Fruit fly (Drosophila melanogaster) whole organism, prepupa: ENCODE measurements around the gene Hmt-1.

Experiments
- CG10669 ChIP-seq: fragments of 200-800 bp; sonication (Bioruptor generic); optimal IDR thresholded peaks from 3 replicates; lab custom pipeline; 2018; ENCODE audit warnings: missing biosample characterization, mild to moderate bottlenecking, missing genetic modification characterization, moderate library complexity
- CG11294 ChIP-seq: fragments of 200-800 bp; sonication (Bioruptor generic); IDR thresholded peaks from 2 replicates; pipeline ENCODE4 v1.3.6; 2022; ENCODE audit warnings: missing biosample characterization, missing genetic modification characterization
- CG11762 ChIP-seq: fragments of 200-800 bp; sonication (Bioruptor generic); optimal IDR thresholded peaks from 3 replicates; lab custom pipeline; 2016; ENCODE audit warnings: missing biosample characterization, missing genetic modification characterization; ENCODE audit not compliant: insufficient read depth
- CG11902 ChIP-seq: fragments of 200-800 bp; sonication (Bioruptor generic); optimal IDR thresholded peaks from 3 replicates; lab custom pipeline; 2016; ENCODE audit warnings: missing biosample characterization, missing genetic modification characterization
- CG1621 ChIP-seq: fragments of 200-800 bp; sonication (Bioruptor generic); optimal IDR thresholded peaks from 3 replicates; lab custom pipeline; 2018; ENCODE audit warnings: missing biosample characterization, mild to moderate bottlenecking, missing genetic modification characterization
- CG16779 ChIP-seq: fragments of 200-800 bp; sonication (Bioruptor generic); optimal IDR thresholded peaks from 3 replicates; lab custom pipeline; 2017; ENCODE audit warnings: missing biosample characterization, mild to moderate bottlenecking, missing genetic modification characterization
- CG31627 ChIP-seq: fragments of 200-800 bp; sonication (Bioruptor generic); optimal IDR thresholded peaks from 3 replicates; lab custom pipeline; 2016; ENCODE audit warnings: missing biosample characterization, missing genetic modification characterization
- CG32006 ChIP-seq: fragments of 200-800 bp; sonication (Bioruptor generic); optimal IDR thresholded peaks from 3 replicates; lab custom pipeline; 2017; ENCODE audit warnings: missing biosample characterization, mild to moderate bottlenecking, missing genetic modification characterization
- CG34406 ChIP-seq: fragments of 200-800 bp; sonication (Bioruptor generic); optimal IDR thresholded peaks from 3 replicates; lab custom pipeline; 2016; ENCODE audit warnings: missing biosample characterization, missing genetic modification characterization
- CG3919 ChIP-seq: fragments of 200-800 bp; sonication (Bioruptor generic); optimal IDR thresholded peaks from 3 replicates; lab custom pipeline; 2016; ENCODE audit warnings: missing biosample characterization, missing genetic modification characterization
- CG4318 ChIP-seq: fragments of 200-800 bp; sonication (Bioruptor generic); optimal IDR thresholded peaks from 3 replicates; lab custom pipeline; 2017; ENCODE audit warnings: missing biosample characterization, mild to moderate bottlenecking, missing genetic modification characterization
- CG6163 ChIP-seq: fragments of 200-800 bp; sonication (Bioruptor generic); IDR thresholded peaks from 3 replicates; pipeline ENCODE4 v1.3.6; 2022; ENCODE audit warnings: missing biosample characterization, missing genetic modification characterization
- CG6276 ChIP-seq: fragments of 200-800 bp; sonication (Bioruptor generic); optimal IDR thresholded peaks from 2 replicates; lab custom pipeline; 2017; ENCODE audit warnings: missing biosample characterization, mild to moderate bottlenecking, missing genetic modification characterization
- CG6792 ChIP-seq: fragments of 200-800 bp; sonication (Bioruptor generic); optimal IDR thresholded peaks from 3 replicates; lab custom pipeline; 2016; ENCODE audit warnings: missing biosample characterization, missing genetic modification characterization
- CG6808 ChIP-seq: fragments of 200-800 bp; sonication (Bioruptor generic); optimal IDR thresholded peaks from 3 replicates; lab custom pipeline; 2017; ENCODE audit warnings: missing biosample characterization, missing genetic modification characterization, mild to moderate bottlenecking, moderate library complexity, missing genetic modification reagents
- CG6854 ChIP-seq: fragments of 200-800 bp; sonication (Bioruptor generic); optimal IDR thresholded peaks from 2 replicates; lab custom pipeline; 2017; ENCODE audit warnings: missing biosample characterization, mild to moderate bottlenecking, missing genetic modification characterization
- CG7368 ChIP-seq: fragments of 200-800 bp; sonication (Bioruptor generic); optimal IDR thresholded peaks from 3 replicates; lab custom pipeline; 2016; ENCODE audit warnings: missing biosample characterization, missing genetic modification characterization
- CG8319 ChIP-seq: fragments of 200-800 bp; sonication (Bioruptor generic); optimal IDR thresholded peaks from 3 replicates; lab custom pipeline; 2016; ENCODE audit warnings: missing biosample characterization, missing genetic modification characterization
- CG8632 ChIP-seq: fragments of 200-800 bp; sonication (Bioruptor generic); optimal IDR thresholded peaks from 3 replicates; lab custom pipeline; 2016; ENCODE audit warnings: missing biosample characterization, missing genetic modification characterization
- CG9139 ChIP-seq: fragments of 200-800 bp; sonication (Bioruptor generic); optimal IDR thresholded peaks from 3 replicates; lab custom pipeline; 2017; ENCODE audit warnings: missing biosample characterization, mild to moderate bottlenecking, missing genetic modification characterization
- Eip75B ChIP-seq: fragments of 200-800 bp; sonication (Bioruptor generic); optimal IDR thresholded peaks from 3 replicates; lab custom pipeline; 2016; ENCODE audit warnings: missing biosample characterization, missing genetic modification characterization
- Eip78C ChIP-seq: fragments of 200-800 bp; sonication (Bioruptor generic); peaks from one replicate; lab custom pipeline; 2016; ENCODE audit warnings: missing biosample characterization, missing genetic modification characterization
- Eip93F ChIP-seq: fragments of 200-800 bp; sonication (Bioruptor generic); optimal IDR thresholded peaks from 2 replicates; lab custom pipeline; 2016; ENCODE audit warnings: missing biosample characterization, mild to moderate bottlenecking, missing genetic modification characterization
- Ets21C ChIP-seq: fragments of 200-800 bp; sonication (Bioruptor generic); optimal IDR thresholded peaks from 3 replicates; lab custom pipeline; 2016; ENCODE audit warnings: missing biosample characterization, missing genetic modification characterization
- Ets96B ChIP-seq: fragments of 200-800 bp; optimal IDR thresholded peaks from 2 replicates; lab custom pipeline; 2019; ENCODE audit warnings: missing biosample characterization, mild to moderate bottlenecking, missing genetic modification characterization, moderate library complexity
- Gug ChIP-seq: fragments of 200-800 bp; sonication (Bioruptor generic); IDR thresholded peaks from 2 replicates; pipeline ENCODE4 v1.3.6; 2022; ENCODE audit warnings: missing biosample characterization, missing genetic modification characterization
- Hr38 ChIP-seq: sonication (Bioruptor generic); optimal IDR thresholded peaks from 2 replicates; lab custom pipeline; 2016; ENCODE audit warnings: missing biosample characterization, missing genetic modification characterization
- Hr39 ChIP-seq: fragments of 200-800 bp; sonication (Bioruptor generic); optimal IDR thresholded peaks from 2 replicates; lab custom pipeline; 2016; ENCODE audit warnings: missing biosample characterization, missing genetic modification characterization
- Hr4 ChIP-seq: fragments of 200-800 bp; sonication (Bioruptor generic); optimal IDR thresholded peaks from 3 replicates; lab custom pipeline; 2016; ENCODE audit warnings: missing biosample characterization, missing genetic modification characterization
- Lpt ChIP-seq: fragments of 200-800 bp; sonication (Bioruptor generic); optimal IDR thresholded peaks from 3 replicates; lab custom pipeline; 2016; ENCODE audit warnings: missing biosample characterization, missing genetic modification characterization
- Met ChIP-seq: fragments of 200-800 bp; sonication (Bioruptor generic); optimal IDR thresholded peaks from 3 replicates; lab custom pipeline; 2016; ENCODE audit warnings: missing biosample characterization, missing genetic modification characterization
- OdsH ChIP-seq: fragments of 200-800 bp; sonication (Bioruptor generic); optimal IDR thresholded peaks from 3 replicates; lab custom pipeline; 2016; ENCODE audit warnings: missing biosample characterization, missing genetic modification characterization
- Smox ChIP-seq: fragments of 200-800 bp; sonication (Bioruptor generic); optimal IDR thresholded peaks from 3 replicates; lab custom pipeline; 2016; ENCODE audit warnings: missing biosample characterization, missing genetic modification characterization
- Sox14 ChIP-seq: fragments of 200-800 bp; sonication (Bioruptor generic); optimal IDR thresholded peaks from 3 replicates; lab custom pipeline; 2016; ENCODE audit warnings: missing biosample characterization, missing genetic modification characterization
- Sox15 ChIP-seq: fragments of 200-800 bp; sonication (Bioruptor generic); optimal IDR thresholded peaks from 3 replicates; lab custom pipeline; 2016; ENCODE audit warnings: missing biosample characterization, missing genetic modification characterization
- achi ChIP-seq: fragments of 200-800 bp; sonication (Bioruptor generic); optimal IDR thresholded peaks from 3 replicates; lab custom pipeline; 2016; ENCODE audit warnings: missing biosample characterization, missing genetic modification characterization
- acj6 ChIP-seq: fragments of 200-800 bp; sonication (Bioruptor generic); optimal IDR thresholded peaks from 3 replicates; lab custom pipeline; 2016; ENCODE audit warnings: missing biosample characterization, missing genetic modification characterization
- cyc ChIP-seq: fragments of 200-800 bp; sonication (Bioruptor generic); optimal IDR thresholded peaks from 3 replicates; lab custom pipeline; 2016; ENCODE audit warnings: missing biosample characterization, missing genetic modification characterization
- dac ChIP-seq: fragments of 200-800 bp; sonication (Bioruptor generic); optimal IDR thresholded peaks from 2 replicates; lab custom pipeline; 2017; ENCODE audit warnings: missing biosample characterization, mild to moderate bottlenecking, missing genetic modification characterization
- eg ChIP-seq: fragments of 200-800 bp; sonication (Bioruptor generic); IDR thresholded peaks from 3 replicates; pipeline ENCODE4 v1.3.6; 2022; ENCODE audit warnings: missing biosample characterization, missing genetic modification characterization
- esn ChIP-seq: fragments of 200-800 bp; sonication (Bioruptor generic); optimal IDR thresholded peaks from 2 replicates; lab custom pipeline; 2016; ENCODE audit warnings: missing biosample characterization, mild to moderate bottlenecking, missing genetic modification characterization, moderate library complexity
- fd59A ChIP-seq: fragments of 200-800 bp; sonication (Bioruptor generic); optimal IDR thresholded peaks from 2 replicates; lab custom pipeline; 2017; ENCODE audit warnings: missing biosample characterization, mild to moderate bottlenecking, missing genetic modification characterization, missing genetic modification reagents
- fkh ChIP-seq: fragments of 200-800 bp; sonication (Bioruptor generic); optimal IDR thresholded peaks from 3 replicates; lab custom pipeline; 2017; ENCODE audit warnings: missing biosample characterization, mild to moderate bottlenecking, missing genetic modification characterization, moderate library complexity
- lz ChIP-seq: fragments of 200-800 bp; sonication (Bioruptor generic); optimal IDR thresholded peaks from 3 replicates; lab custom pipeline; 2016; ENCODE audit warnings: missing biosample characterization, missing genetic modification characterization
- net ChIP-seq: fragments of 200-800 bp; sonication (Bioruptor generic); optimal IDR thresholded peaks from 3 replicates; lab custom pipeline; 2016; ENCODE audit warnings: missing biosample characterization, missing genetic modification characterization
- pdm3 ChIP-seq: fragments of 200-800 bp; sonication (Bioruptor generic); optimal IDR thresholded peaks from 3 replicates; lab custom pipeline; 2016; ENCODE audit warnings: missing biosample characterization, missing genetic modification characterization
- salr ChIP-seq, 2 experiments: fragments of 200-800 bp; sonication (Bioruptor generic); optimal IDR thresholded peaks; 3 replicates each; lab custom pipeline; 2016 to 2018; ENCODE audit warnings: missing biosample characterization in 2 of 2, missing genetic modification characterization in 2 of 2, mild to moderate bottlenecking in 1 of 2
- spab ChIP-seq: fragments of 200-800 bp; sonication (Bioruptor generic); optimal IDR thresholded peaks from 2 replicates; lab custom pipeline; 2017; ENCODE audit warnings: missing biosample characterization, mild to moderate bottlenecking, missing genetic modification characterization, missing genetic modification reagents
- ss ChIP-seq, 2 experiments: fragments of 200-800 bp; sonication (Bioruptor generic); optimal IDR thresholded peaks; 2 replicates in 1 of 2; 3 replicates in 1 of 2; lab custom pipeline; 2017 to 2018; ENCODE audit warnings: mild to moderate bottlenecking in 2 of 2, missing biosample characterization in 2 of 2, missing genetic modification characterization in 2 of 2, moderate library complexity in 1 of 2
- svp ChIP-seq: fragments of 200-800 bp; sonication (Bioruptor generic); peaks from one replicate; lab custom pipeline; 2016; ENCODE audit warnings: missing biosample characterization, missing genetic modification characterization
- topi ChIP-seq: fragments of 200-800 bp; sonication (Bioruptor generic); optimal IDR thresholded peaks from 3 replicates; lab custom pipeline; 2016; ENCODE audit warnings: missing biosample characterization, missing genetic modification characterization
- vri ChIP-seq: fragments of 200-800 bp; sonication (Bioruptor generic); optimal IDR thresholded peaks from 3 replicates; lab custom pipeline; 2016; ENCODE audit warnings: missing biosample characterization, mild to moderate bottlenecking, missing genetic modification characterization

Hmt-1 gene

dm6 chr3R:15827559-15827958 is 29.7 kb downstream of the Hmt-1 start:
- TF ChIP-seq CG11902 (GFP tag; lab: Kevin White, UChicago) (peak; percentile 51), CG8632 (GFP tag; lab: Kevin White, UChicago) (peak; percentile 63), CG4318 (GFP tag; lab: Kevin White, UChicago) (peak; percentile 41), Hr38 (no peak), Hr39 (GFP tag; lab: Kevin White, UChicago) (peak; percentile 79), CG6163 (0 out of 3 replicates have a peak, but pooled peaks have one; percentile 31), vri (peak; percentile 45), svp (GFP tag; lab: Kevin White, UChicago) (peak; percentile 86), CG10669 (peak; percentile 82), achi (GFP tag; lab: Kevin White, UChicago) (peak; percentile 76), esn (GFP tag; lab: Kevin White, UChicago) (peak; percentile 80), Gug (0 out of 2 replicates have a peak, but pooled peaks have one; percentile 35), Ets21C (peak; percentile 63), CG6276 (GFP tag; lab: Kevin White, UChicago) (no peak), Met (GFP tag; lab: Kevin White, UChicago) (peak; percentile 78), CG31627 (GFP tag; lab: Kevin White, UChicago) (peak; percentile 81), CG1621 (peak; percentile 62), CG34406 (peak; percentile 65), eg (GFP tag; lab: Robert Waterston, UW) (no peak), salr (GFP tag; optimal IDR thresholded peaks at IDR 0.05; lab: Kevin White, UChicago) (peak in 1 of 2 experiments; percentile 65), Eip93F (GFP tag; lab: Kevin White, UChicago) (no peak), lz (GFP tag; lab: Kevin White, UChicago) (peak; percentile 80), CG6808 (GFP tag; lab: Kevin White, UChicago) (peak; percentile 91), Eip78C (GFP tag; lab: Kevin White, UChicago) (peak; percentile 95), Ets96B (tag; lab: Kevin White, UChicago) (peak; percentile 80), fkh (GFP tag; lab: Kevin White, UChicago) (no peak), Eip75B (GFP tag; lab: Kevin White, UChicago) (peak; percentile 77), CG9139 (GFP tag; lab: Kevin White, UChicago) (peak; percentile 74), OdsH (GFP tag; lab: Kevin White, UChicago) (peak; percentile 66), pdm3 (GFP tag; lab: Kevin White, UChicago) (peak; percentile 77), CG7368 (GFP tag; lab: Kevin White, UChicago) (peak; percentile 53), acj6 (GFP tag; lab: Kevin White, UChicago) (peak; percentile 75), cyc (GFP tag; lab: Kevin White, UChicago) (peak; percentile 76), CG8319 (peak; percentile 50), CG11762 (GFP tag; lab: Kevin White, UChicago) (peak; percentile 46), spab (peak; percentile 79), Smox (peak; percentile 77), CG32006 (GFP tag; lab: Kevin White, UChicago) (no peak), CG16779 (no peak), net (GFP tag; lab: Kevin White, UChicago) (no peak), Hr4 (GFP tag; lab: Kevin White, UChicago) (peak; percentile 63), CG11294 (GFP tag; lab: Robert Waterston, UW) (0 out of 2 replicates have a peak, but pooled peaks have one; percentile 22), Lpt (peak; percentile 28), CG6792 (GFP tag; lab: Kevin White, UChicago) (peak; percentile 67), fd59A (GFP tag; lab: Kevin White, UChicago) (peak; percentile 72), CG3919 (GFP tag; lab: Kevin White, UChicago) (peak; percentile 77), ss (GFP tag; optimal IDR thresholded peaks at IDR 0.05; lab: Kevin White, UChicago) (peak; percentile 84), Sox15 (GFP tag; lab: Kevin White, UChicago) (peak; percentile 54), Sox14 (GFP tag; lab: Kevin White, UChicago) (peak; percentile 82), CG6854 (GFP tag; lab: Kevin White, UChicago) (no peak), dac (no peak), topi (GFP tag; lab: Kevin White, UChicago) (peak; percentile 68)
